Worm (Caenorhabditis elegans): ENCODE data around the gene C33D3.4.
A peak's percentile ranks its signal among the peaks of the same experiment; 100 is the strongest.

Gene C33D3.4

DNA sequence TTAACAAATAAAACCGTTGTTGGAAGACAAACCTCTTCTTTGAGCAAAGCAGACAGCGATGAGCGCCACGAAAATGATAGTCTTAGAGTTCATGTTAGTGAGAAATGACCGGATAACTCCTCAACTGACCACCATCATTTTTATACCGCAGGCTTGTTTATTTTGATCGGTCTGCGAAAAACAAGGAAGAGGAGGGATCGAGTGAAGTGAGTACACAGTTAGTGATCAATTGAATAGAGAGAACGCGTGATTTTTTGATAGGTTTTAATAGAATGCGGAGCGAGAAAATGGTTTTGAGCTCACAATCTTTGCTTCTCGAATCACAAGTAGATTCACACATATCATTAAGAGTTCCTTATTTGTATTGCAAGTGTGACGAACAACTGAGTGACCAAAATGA, 32.5 kb downstream of the C33D3.4 start, which contains the start of gene F14F3.4:
F14F3.4 (minus strand) TSS at position 101 of the 400 bp plus-strand sequence.
- TF ChIP-seq nhr-25 (tag; optimal IDR thresholded peaks at IDR 0.05; ENCODE audit: borderline replicate concordance, insufficient read depth) (no peak), unc-62 (GFP tag; optimal IDR thresholded peaks at IDR 0.05 in 1 of 2) (peak in 1 of 2 experiments; percentile 24), unc-62 (tag; optimal IDR thresholded peaks at IDR 0.05) (no peak)

DNA sequence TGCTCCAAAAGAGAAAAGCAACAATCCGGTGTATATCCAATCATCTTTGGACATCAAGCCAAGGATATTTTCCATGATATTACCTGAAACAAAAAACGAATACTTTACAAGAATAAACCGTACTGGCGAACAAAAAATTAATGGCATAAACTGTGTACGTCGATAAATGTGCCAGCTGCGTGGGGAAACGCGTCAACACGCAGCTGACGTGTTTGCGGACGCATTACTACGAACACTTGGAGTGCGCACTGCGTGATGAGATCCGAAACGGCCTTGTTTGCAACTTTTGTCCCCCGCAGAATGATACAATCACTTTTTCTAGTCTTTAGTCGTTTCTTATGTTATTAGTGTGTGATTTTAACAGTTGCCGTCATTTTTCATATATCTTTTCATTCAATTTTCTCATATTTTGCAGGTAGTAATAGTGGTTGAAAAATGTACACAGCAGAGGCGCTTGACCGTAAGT, 35.7 kb downstream of the C33D3.4 start, which contains the start of the genes mboa-7 and git-1:
mboa-7 (minus strand) TSS at position 83 of the 466 bp plus-strand sequence.
git-1 (plus strand) TSS at position 416 of the 466 bp plus-strand sequence.
- TF ChIP-seq sdz-12 (GFP tag; optimal IDR thresholded peaks at IDR 0.05) (no peak), F44E2.7 (GFP tag; IDR thresholded peaks at IDR 0.05) (no peak), egl-43 (GFP tag; IDR thresholded peaks at IDR 0.05) (no peak), daf-16 (GFP tag; optimal IDR thresholded peaks at IDR 0.05) (no peak), daf-16 (tag; optimal IDR thresholded peaks at IDR 0.05) (peak; percentile 38), Y105C5A.15 (GFP tag; IDR thresholded peaks at IDR 0.05) (no peak), nhr-41 (GFP tag; IDR thresholded peaks at IDR 0.05) (no peak), dve-1 (tag; optimal IDR thresholded peaks at IDR 0.05; ENCODE audit: insufficient read depth) (no peak), dpl-1 (GFP tag; optimal IDR thresholded peaks at IDR 0.05) (peak; percentile 51), cey-2 (tag; optimal IDR thresholded peaks at IDR 0.05; ENCODE audit: borderline replicate concordance, insufficient read depth) (no peak), nhr-28 (tag; optimal IDR thresholded peaks at IDR 0.05) (peak; percentile 72), ceh-32 (tag; optimal IDR thresholded peaks at IDR 0.05; ENCODE audit: poor library complexity) (no peak), tag-97 (GFP tag; IDR thresholded peaks at IDR 0.05) (no peak), lir-3 (tag; optimal IDR thresholded peaks at IDR 0.05) (no peak), arid-1 (GFP tag; conservative IDR thresholded peaks at IDR 0.05) (no peak), dmd-8 (GFP tag; IDR thresholded peaks at IDR 0.05) (no peak), dmd-9 (GFP tag; IDR thresholded peaks at IDR 0.05) (no peak), set-16 (GFP tag; IDR thresholded peaks at IDR 0.05) (no peak), unc-130 (GFP tag; optimal IDR thresholded peaks at IDR 0.05) (no peak), ztf-11 (tag; optimal IDR thresholded peaks at IDR 0.05) (no peak), T20F7.1 (GFP tag; optimal IDR thresholded peaks at IDR 0.05) (no peak), ceh-44 (GFP tag; IDR thresholded peaks at IDR 0.05) (no peak), hlh-11 (tag; optimal IDR thresholded peaks at IDR 0.05) (peak; percentile 77), zip-2 (tag; optimal IDR thresholded peaks at IDR 0.05) (no peak), duxl-1 (tag; optimal IDR thresholded peaks at IDR 0.05; ENCODE audit: poor library complexity) (no peak), lin-13 (GFP tag; optimal IDR thresholded peaks at IDR 0.05) (peak; percentile 57), madf-9 (GFP tag; conservative IDR thresholded peaks at IDR 0.05) (no peak), unc-39 (tag; optimal IDR thresholded peaks at IDR 0.05) (no peak), lim-7 (GFP tag; IDR thresholded peaks at IDR 0.05) (no peak), egl-27 (tag; optimal IDR thresholded peaks at IDR 0.05) (no peak), vab-7 (GFP tag; IDR thresholded peaks at IDR 0.05) (no peak), nhr-11 (tag; optimal IDR thresholded peaks at IDR 0.05) (peak; percentile 9), hmg-1.1 (GFP tag; IDR thresholded peaks at IDR 0.05) (peak; percentile 74), Y48G9A.11 (GFP tag; IDR thresholded peaks at IDR 0.05) (no peak), nhr-77 (tag; optimal IDR thresholded peaks at IDR 0.05) (no peak), F10B5.3 (tag; optimal IDR thresholded peaks at IDR 0.05) (no peak), nhr-6 (tag; optimal IDR thresholded peaks at IDR 0.05) (peak; percentile 16), fos-1 (tag; optimal IDR thresholded peaks at IDR 0.05) (no peak), lin-38 (GFP tag; IDR thresholded peaks at IDR 0.05) (no peak; the same call in 1 of the 2 replicates), nhr-76 (tag; optimal IDR thresholded peaks at IDR 0.05) (no peak), pqm-1 (tag; optimal IDR thresholded peaks at IDR 0.05) (no peak), lsy-2 (tag; optimal IDR thresholded peaks at IDR 0.05) (peak in 1 of 2 experiments; percentile 65), nhr-102 (tag; optimal IDR thresholded peaks at IDR 0.05) (no peak), ces-1 (GFP tag; optimal IDR thresholded peaks at IDR 0.05) (no peak), attf-4 (tag; optimal IDR thresholded peaks at IDR 0.05) (no peak), hlh-30 (tag; optimal IDR thresholded peaks at IDR 0.05; ENCODE audit: insufficient read depth) (peak; percentile 55), snpc-1.2 (GFP tag; IDR thresholded peaks at IDR 0.05) (no peak)

Measured in whole organism, L4 larva.